Worm (Caenorhabditis elegans) whole organism, late embryonic: ENCODE measurements around the gene pph-6.

ENCODE experiments used
- C08G9.2 ChIP-seq: sonication (generic microtip); optimal IDR thresholded peaks from 2 replicates; lab custom pipeline; 2016; ENCODE audit warnings: mild to moderate bottlenecking, missing genetic modification characterization, moderate library complexity, missing compliant biosample characterization
- C38D4.7 ChIP-seq: fragments of 200-800 bp; sonication (Bioruptor generic); optimal IDR thresholded peaks from 2 replicates; lab custom pipeline; 2018; ENCODE audit warnings: mild to moderate bottlenecking, missing genetic modification characterization, moderate library complexity, missing compliant biosample characterization
- F13H6.1 ChIP-seq: sonication (generic microtip); optimal IDR thresholded peaks from 2 replicates; lab custom pipeline; 2016; ENCODE audit warnings: missing genetic modification characterization, missing compliant biosample characterization
- K09A11.1 ChIP-seq: sonication (generic microtip); optimal IDR thresholded peaks from 2 replicates; lab custom pipeline; 2017; ENCODE audit warnings: antibody characterized with exemption, mild to moderate bottlenecking, missing genetic modification characterization, missing compliant biosample characterization; ENCODE audit not compliant: insufficient read depth
- T23F11.4 ChIP-seq: fragments of 200-800 bp; sonication (Bioruptor generic); optimal IDR thresholded peaks from 2 replicates; lab custom pipeline; 2018; ENCODE audit warnings: mild to moderate bottlenecking, missing genetic modification characterization, missing compliant biosample characterization
- Y22D7AL.16 ChIP-seq: sonication (generic microtip); optimal IDR thresholded peaks from 2 replicates; lab custom pipeline; 2016; ENCODE audit warnings: missing genetic modification characterization, missing compliant biosample characterization
- ahr-1 ChIP-seq: sonication (generic microtip); optimal IDR thresholded peaks from 2 replicates; lab custom pipeline; 2016; ENCODE audit warnings: missing genetic modification characterization, missing compliant biosample characterization
- ceh-14 ChIP-seq: sonication (generic microtip); optimal IDR thresholded peaks from 2 replicates; lab custom pipeline; 2016; ENCODE audit warnings: missing genotype, missing genetic modification characterization, missing compliant biosample characterization
- ceh-18 ChIP-seq: sonication (generic microtip); optimal IDR thresholded peaks from 2 replicates; lab custom pipeline; 2016; ENCODE audit warnings: missing genetic modification characterization, missing compliant biosample characterization
- ceh-19 ChIP-seq: fragments of 200-800 bp; sonication (Bioruptor generic); optimal IDR thresholded peaks from 2 replicates; lab custom pipeline; 2018; ENCODE audit warnings: mild to moderate bottlenecking, missing genetic modification characterization, missing compliant biosample characterization
- ceh-2 ChIP-seq: sonication (generic microtip); optimal IDR thresholded peaks from 2 replicates; lab custom pipeline; 2016; ENCODE audit warnings: missing genotype, missing genetic modification characterization, missing compliant biosample characterization
- ceh-24 ChIP-seq: sonication (generic microtip); optimal IDR thresholded peaks from 2 replicates; lab custom pipeline; 2016; ENCODE audit warnings: mild to moderate bottlenecking, missing genetic modification characterization, missing compliant biosample characterization
- ceh-34 ChIP-seq: sonication (generic microtip); optimal IDR thresholded peaks from 2 replicates; lab custom pipeline; 2016; ENCODE audit warnings: mild to moderate bottlenecking, missing genetic modification characterization, missing compliant biosample characterization
- ceh-48 ChIP-seq: sonication (generic microtip); optimal IDR thresholded peaks from 2 replicates; lab custom pipeline; 2016; ENCODE audit warnings: missing genetic modification characterization, inconsistent platforms, missing compliant biosample characterization
- ceh-6 ChIP-seq: fragments of 200-800 bp; sonication (Bioruptor generic); optimal IDR thresholded peaks from 2 replicates; lab custom pipeline; 2018; ENCODE audit warnings: mild to moderate bottlenecking, missing genetic modification characterization, missing compliant biosample characterization
- che-1 ChIP-seq: sonication (generic microtip); optimal IDR thresholded peaks from 2 replicates; lab custom pipeline; 2016; ENCODE audit warnings: mild to moderate bottlenecking, missing genetic modification characterization, missing compliant biosample characterization
- dmd-4 ChIP-seq: sonication (generic microtip); optimal IDR thresholded peaks from 2 replicates; lab custom pipeline; 2016; ENCODE audit warnings: borderline replicate concordance, missing genetic modification characterization, missing compliant biosample characterization
- dve-1 ChIP-seq: sonication (generic microtip); optimal IDR thresholded peaks from 2 replicates; lab custom pipeline; 2017; ENCODE audit warnings: antibody characterized with exemption, mild to moderate bottlenecking, missing genetic modification characterization, missing compliant biosample characterization
- elt-2 ChIP-seq: sonication (generic microtip); optimal IDR thresholded peaks from 2 replicates; lab custom pipeline; 2016; ENCODE audit warnings: missing genetic modification reagents, missing genetic modification characterization, missing compliant biosample characterization
- elt-4 ChIP-seq: sonication (generic microtip); optimal IDR thresholded peaks from 2 replicates; lab custom pipeline; 2016; ENCODE audit warnings: missing genetic modification characterization, missing compliant biosample characterization
- ets-4 ChIP-seq: sonication (generic microtip); optimal IDR thresholded peaks from 2 replicates; lab custom pipeline; 2016; ENCODE audit warnings: missing genetic modification characterization, missing compliant biosample characterization
- eyg-1 ChIP-seq: sonication (generic microtip); optimal IDR thresholded peaks from 2 replicates; lab custom pipeline; 2016; ENCODE audit warnings: missing genotype, missing genetic modification characterization, missing compliant biosample characterization
- fax-1 ChIP-seq: sonication (generic microtip); optimal IDR thresholded peaks from 2 replicates; lab custom pipeline; 2016; ENCODE audit warnings: missing genotype, missing genetic modification characterization, missing compliant biosample characterization
- fkh-6 ChIP-seq: sonication (generic microtip); optimal IDR thresholded peaks from 2 replicates; lab custom pipeline; 2016; ENCODE audit warnings: missing genetic modification characterization, missing compliant biosample characterization
- gmeb-2 ChIP-seq: sonication (generic microtip); optimal IDR thresholded peaks from 2 replicates; lab custom pipeline; 2016; ENCODE audit warnings: missing genetic modification characterization, inconsistent platforms, missing compliant biosample characterization
- hlh-13 ChIP-seq: fragments of 200-800 bp; sonication (Bioruptor generic); optimal IDR thresholded peaks from 2 replicates; lab custom pipeline; 2018; ENCODE audit warnings: mild to moderate bottlenecking, missing genetic modification characterization, missing compliant biosample characterization
- hlh-15 ChIP-seq: sonication (generic microtip); optimal IDR thresholded peaks from 2 replicates; lab custom pipeline; 2016; ENCODE audit warnings: missing genetic modification characterization, missing compliant biosample characterization
- hlh-30 ChIP-seq: sonication (generic microtip); optimal IDR thresholded peaks from 2 replicates; lab custom pipeline; 2017; ENCODE audit warnings: antibody characterized with exemption, missing genetic modification characterization, missing compliant biosample characterization; ENCODE audit not compliant: insufficient read depth
- hlh-6 ChIP-seq: sonication (generic microtip); optimal IDR thresholded peaks from 2 replicates; lab custom pipeline; 2016; ENCODE audit warnings: missing genotype, missing genetic modification characterization, missing compliant biosample characterization
- hlh-8 ChIP-seq: sonication (generic microtip); optimal IDR thresholded peaks from 2 replicates; lab custom pipeline; 2016; ENCODE audit warnings: missing genotype, missing genetic modification characterization, missing compliant biosample characterization
- lim-6 ChIP-seq: sonication (generic microtip); optimal IDR thresholded peaks from 2 replicates; lab custom pipeline; 2016; ENCODE audit warnings: missing genetic modification characterization, missing compliant biosample characterization
- lin-11 ChIP-seq: fragments of 200-800 bp; sonication (Bioruptor generic); optimal IDR thresholded peaks from 2 replicates; lab custom pipeline; 2018; ENCODE audit warnings: mild to moderate bottlenecking, missing genetic modification characterization, missing compliant biosample characterization
- madf-2 ChIP-seq: sonication (generic microtip); optimal IDR thresholded peaks from 2 replicates; lab custom pipeline; 2017; ENCODE audit warnings: missing genetic modification characterization, missing compliant biosample characterization
- mec-3 ChIP-seq: sonication (generic microtip); optimal IDR thresholded peaks from 2 replicates; lab custom pipeline; 2016; ENCODE audit warnings: borderline replicate concordance, missing genetic modification characterization, missing compliant biosample characterization
- nfya-1 ChIP-seq: sonication (generic microtip); optimal IDR thresholded peaks from 2 replicates; lab custom pipeline; 2017; ENCODE audit warnings: missing genetic modification characterization, mild to moderate bottlenecking, missing compliant biosample characterization, antibody characterized with exemption, moderate library complexity
- odd-2 ChIP-seq: sonication (generic microtip); optimal IDR thresholded peaks from 2 replicates; lab custom pipeline; 2017; ENCODE audit warnings: antibody characterized with exemption, mild to moderate bottlenecking, missing genetic modification characterization, missing compliant biosample characterization
- pag-3 ChIP-seq: sonication (generic microtip); optimal IDR thresholded peaks from 2 replicates; lab custom pipeline; 2016; ENCODE audit warnings: missing compliant biosample characterization, missing genetic modification characterization, borderline replicate concordance
- pax-1 ChIP-seq: fragments of 150-350 bp; optimal IDR thresholded peaks from 2 replicates; lab custom pipeline; 2014; ENCODE audit warnings: missing biosample characterization, missing genetic modification characterization
- pha-2 ChIP-seq: sonication (generic microtip); optimal IDR thresholded peaks from 2 replicates; lab custom pipeline; 2017; ENCODE audit warnings: mild to moderate bottlenecking, missing genetic modification characterization, missing compliant biosample characterization
- pha-4 ChIP-seq: fragments of 150-350 bp; optimal IDR thresholded peaks from 2 replicates; lab custom pipeline; 2018; ENCODE audit warnings: missing biosample characterization, missing genetic modification reagents, missing genetic modification characterization
- pros-1 ChIP-seq: fragments of 150-350 bp; optimal IDR thresholded peaks from 2 replicates; lab custom pipeline; 2014; ENCODE audit warnings: missing biosample characterization, missing genetic modification reagents, missing genetic modification characterization
- ref-2 ChIP-seq: sonication (generic microtip); optimal IDR thresholded peaks from 2 replicates; lab custom pipeline; 2016; ENCODE audit warnings: missing genetic modification characterization, missing compliant biosample characterization
- rnt-1 ChIP-seq: sonication (generic microtip); optimal IDR thresholded peaks from 2 replicates; lab custom pipeline; 2016; ENCODE audit warnings: missing genetic modification characterization, missing compliant biosample characterization
- sox-4 ChIP-seq: sonication (generic microtip); optimal IDR thresholded peaks from 2 replicates; lab custom pipeline; 2017; ENCODE audit warnings: mild to moderate bottlenecking, missing genetic modification characterization, inconsistent platforms, missing compliant biosample characterization
- syd-9 ChIP-seq: sonication (generic microtip); optimal IDR thresholded peaks from 2 replicates; lab custom pipeline; 2016; ENCODE audit warnings: mild to moderate bottlenecking, missing genetic modification characterization, moderate library complexity, missing compliant biosample characterization
- tbx-2 ChIP-seq: sonication (generic microtip); optimal IDR thresholded peaks from 2 replicates; lab custom pipeline; 2016; ENCODE audit warnings: missing genetic modification characterization, missing compliant biosample characterization
- tbx-7 ChIP-seq: sonication (generic microtip); optimal IDR thresholded peaks from 2 replicates; lab custom pipeline; 2016; ENCODE audit warnings: missing genotype, missing genetic modification characterization, missing compliant biosample characterization
- ttx-3 ChIP-seq: sonication (generic microtip); optimal IDR thresholded peaks from 2 replicates; lab custom pipeline; 2016; ENCODE audit warnings: missing genetic modification reagents, missing genetic modification characterization, missing compliant biosample characterization
- unc-42 ChIP-seq: sonication (generic microtip); optimal IDR thresholded peaks from 2 replicates; lab custom pipeline; 2016; ENCODE audit warnings: missing genotype, missing genetic modification characterization, missing compliant biosample characterization
- unc-55 ChIP-seq: sonication (generic microtip); optimal IDR thresholded peaks from 2 replicates; lab custom pipeline; 2017; ENCODE audit warnings: missing biosample characterization, missing genetic modification reagents, missing genetic modification characterization
- unc-86 ChIP-seq: sonication (generic microtip); optimal IDR thresholded peaks from 2 replicates; lab custom pipeline; 2016; ENCODE audit warnings: missing genetic modification characterization, missing compliant biosample characterization
- zip-5 ChIP-seq: sonication (generic microtip); optimal IDR thresholded peaks from 2 replicates; lab custom pipeline; 2016; ENCODE audit warnings: missing genetic modification characterization, missing compliant biosample characterization
- ztf-16 ChIP-seq: sonication (generic microtip); optimal IDR thresholded peaks from 2 replicates; lab custom pipeline; 2017; ENCODE audit warnings: missing genetic modification characterization, missing compliant biosample characterization

Gene pph-6

ce11 chrIII:3476245-3476644, 14.7 kb downstream of the pph-6 start:
- TF ChIP-seq dmd-4 (peak; percentile 44), unc-86 (tag; lab: Kevin White, UChicago) (peak; percentile 82), ceh-6 (GFP tag; lab: Kevin White, UChicago) (no peak), pag-3 (tag; lab: Kevin White, UChicago) (peak; percentile 86), gmeb-2 (tag; lab: Kevin White, UChicago) (peak; percentile 43), C38D4.7 (GFP tag; lab: Kevin White, UChicago) (peak; percentile 56), syd-9 (tag; lab: Kevin White, UChicago) (peak; percentile 22), hlh-6 (tag; lab: Kevin White, UChicago) (no peak), pha-2 (tag; lab: Kevin White, UChicago) (peak; percentile 74), unc-42 (tag; lab: Kevin White, UChicago) (peak; percentile 70), eyg-1 (tag; lab: Kevin White, UChicago) (peak; percentile 51), K09A11.1 (tag; lab: Kevin White, UChicago) (no peak), lin-11 (peak; percentile 41), hlh-15 (tag; lab: Kevin White, UChicago) (peak; percentile 81), dve-1 (tag; lab: Kevin White, UChicago) (no peak), elt-4 (tag; lab: Kevin White, UChicago) (peak; percentile 75), pha-4 (no peak), elt-2 (tag; lab: Kevin White, UChicago) (peak; percentile 88), zip-5 (tag; lab: Kevin White, UChicago) (peak; percentile 98), ceh-24 (tag; lab: Kevin White, UChicago) (no peak), nfya-1 (tag; lab: Kevin White, UChicago) (no peak), fax-1 (tag; lab: Kevin White, UChicago) (peak; percentile 95), pros-1 (tag; lab: Kevin White, UChicago) (no peak), ceh-19 (peak; percentile 59), odd-2 (tag; lab: Kevin White, UChicago) (no peak), ref-2 (peak; percentile 95), hlh-30 (tag; lab: Kevin White, UChicago) (no peak), unc-55 (GFP tag; lab: Kevin White, UChicago) (no peak), Y22D7AL.16 (tag; lab: Kevin White, UChicago) (peak; percentile 53), hlh-8 (tag; lab: Kevin White, UChicago) (peak; percentile 93), rnt-1 (tag; lab: Kevin White, UChicago) (peak; percentile 87), hlh-13 (GFP tag; lab: Kevin White, UChicago) (no peak), lim-6 (tag; lab: Kevin White, UChicago) (peak; percentile 94), sox-4 (no peak), tbx-7 (peak; percentile 99), tbx-2 (tag; lab: Kevin White, UChicago) (peak; percentile 97), ceh-14 (tag; lab: Kevin White, UChicago) (peak; percentile 95), madf-2 (tag; lab: Kevin White, UChicago) (no peak), ets-4 (tag; lab: Kevin White, UChicago) (peak; percentile 98), ceh-34 (tag; lab: Kevin White, UChicago) (peak; percentile 71), ahr-1 (tag; lab: Kevin White, UChicago) (peak; percentile 90), che-1 (peak; percentile 36), pax-1 (tag; lab: Kevin White, UChicago) (no peak), ttx-3 (tag; lab: Kevin White, UChicago) (peak; percentile 72), ztf-16 (peak; percentile 73), T23F11.4 (no peak), mec-3 (tag; lab: Kevin White, UChicago) (peak; percentile 96), C08G9.2 (tag; lab: Kevin White, UChicago) (peak; percentile 99), fkh-6 (tag; lab: Kevin White, UChicago) (peak; percentile 76), ceh-48 (no peak), F13H6.1 (tag; lab: Kevin White, UChicago) (peak; percentile 79), ceh-18 (tag; lab: Kevin White, UChicago) (peak; percentile 32), ceh-2 (peak; percentile 96)
